Fruit fly (Drosophila melanogaster) whole organism, prepupa: ENCODE data around the gene CG9512.

Source experiments
- CG32006 ChIP-seq: fragments of 200-800 bp; sonication (Bioruptor generic); optimal IDR thresholded peaks from 3 replicates; lab custom pipeline; 2017; ENCODE audit warnings: missing biosample characterization, mild to moderate bottlenecking, missing genetic modification characterization
- CG6276 ChIP-seq: fragments of 200-800 bp; sonication (Bioruptor generic); optimal IDR thresholded peaks from 2 replicates; lab custom pipeline; 2017; ENCODE audit warnings: missing biosample characterization, mild to moderate bottlenecking, missing genetic modification characterization
- CG6854 ChIP-seq: fragments of 200-800 bp; sonication (Bioruptor generic); optimal IDR thresholded peaks from 2 replicates; lab custom pipeline; 2017; ENCODE audit warnings: missing biosample characterization, mild to moderate bottlenecking, missing genetic modification characterization
- CG8319 ChIP-seq: fragments of 200-800 bp; sonication (Bioruptor generic); optimal IDR thresholded peaks from 3 replicates; lab custom pipeline; 2016; ENCODE audit warnings: missing biosample characterization, missing genetic modification characterization
- Eip93F ChIP-seq: fragments of 200-800 bp; sonication (Bioruptor generic); optimal IDR thresholded peaks from 2 replicates; lab custom pipeline; 2016; ENCODE audit warnings: missing biosample characterization, mild to moderate bottlenecking, missing genetic modification characterization
- Hr39 ChIP-seq: fragments of 200-800 bp; sonication (Bioruptor generic); optimal IDR thresholded peaks from 2 replicates; lab custom pipeline; 2016; ENCODE audit warnings: missing biosample characterization, missing genetic modification characterization
- Hr4 ChIP-seq: fragments of 200-800 bp; sonication (Bioruptor generic); optimal IDR thresholded peaks from 3 replicates; lab custom pipeline; 2016; ENCODE audit warnings: missing biosample characterization, missing genetic modification characterization
- Sox14 ChIP-seq: fragments of 200-800 bp; sonication (Bioruptor generic); optimal IDR thresholded peaks from 3 replicates; lab custom pipeline; 2016; ENCODE audit warnings: missing biosample characterization, missing genetic modification characterization
- fd59A ChIP-seq: fragments of 200-800 bp; sonication (Bioruptor generic); optimal IDR thresholded peaks from 2 replicates; lab custom pipeline; 2017; ENCODE audit warnings: missing biosample characterization, mild to moderate bottlenecking, missing genetic modification characterization, missing genetic modification reagents
- lz ChIP-seq: fragments of 200-800 bp; sonication (Bioruptor generic); optimal IDR thresholded peaks from 3 replicates; lab custom pipeline; 2016; ENCODE audit warnings: missing biosample characterization, missing genetic modification characterization
- ss ChIP-seq, 2 experiments: fragments of 200-800 bp; sonication (Bioruptor generic); optimal IDR thresholded peaks; 2 replicates in 1 of 2; 3 replicates in 1 of 2; lab custom pipeline; 2017 to 2018; ENCODE audit warnings: mild to moderate bottlenecking in 2 of 2, missing biosample characterization in 2 of 2, missing genetic modification characterization in 2 of 2, moderate library complexity in 1 of 2
- vri ChIP-seq: fragments of 200-800 bp; sonication (Bioruptor generic); optimal IDR thresholded peaks from 3 replicates; lab custom pipeline; 2016; ENCODE audit warnings: missing biosample characterization, mild to moderate bottlenecking, missing genetic modification characterization

DNA sequence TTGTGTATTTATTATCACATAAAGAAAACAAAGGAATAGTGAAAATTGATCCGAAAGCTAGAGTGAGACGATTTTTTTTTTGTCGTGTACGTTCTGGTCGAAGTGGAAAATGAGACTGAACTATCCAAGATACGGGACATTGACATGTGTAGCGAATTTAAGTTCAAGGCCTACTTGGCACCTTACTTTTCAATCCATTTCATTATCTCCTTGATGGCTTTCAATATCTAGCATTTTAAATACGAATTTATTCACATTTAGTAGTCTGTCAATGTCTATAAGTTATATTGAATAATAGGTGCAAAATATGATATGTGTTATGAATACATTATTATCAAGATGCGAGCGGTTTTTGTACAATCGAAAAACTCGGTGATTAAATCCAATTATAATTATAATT is 23.5 kb upstream of the CG9512 start, which contains the start of gene CG32591:
- TF ChIP-seq CG6276 (GFP tag; lab: Kevin White, UChicago) (no peak), Eip93F (GFP tag; lab: Kevin White, UChicago) (no peak), CG32006 (GFP tag; lab: Kevin White, UChicago) (no peak), Hr4 (GFP tag; lab: Kevin White, UChicago) (no peak), ss (GFP tag; optimal IDR thresholded peaks at IDR 0.05; lab: Kevin White, UChicago) (no peak), CG6854 (GFP tag; lab: Kevin White, UChicago) (no peak), vri (GFP tag; lab: Kevin White, UChicago) (no peak), Sox14 (GFP tag; lab: Kevin White, UChicago) (no peak), Hr39 (no peak), lz (GFP tag; lab: Kevin White, UChicago) (no peak), CG8319 (GFP tag; lab: Kevin White, UChicago) (no peak), fd59A (GFP tag; lab: Kevin White, UChicago) (no peak)
